Fruit fly (Drosophila melanogaster) whole organism, prepupa: Measurements from ENCODE around the gene Polr2G.

Experiments used
- CG10631 ChIP-seq: fragments of 200-800 bp; sonication (Bioruptor generic); optimal IDR thresholded peaks from 2 replicates; lab custom pipeline; 2016; ENCODE audit warnings: missing biosample characterization, missing genetic modification characterization
- CG11294 ChIP-seq: fragments of 200-800 bp; sonication (Bioruptor generic); IDR thresholded peaks from 2 replicates; pipeline ENCODE4 v1.3.6; 2022; ENCODE audit warnings: missing biosample characterization, missing genetic modification characterization
- CG11902 ChIP-seq: fragments of 200-800 bp; sonication (Bioruptor generic); optimal IDR thresholded peaks from 3 replicates; lab custom pipeline; 2016; ENCODE audit warnings: missing biosample characterization, missing genetic modification characterization
- CG15336 ChIP-seq: fragments of 200-800 bp; sonication (Bioruptor generic); IDR thresholded peaks from 2 replicates; pipeline ENCODE4 v1.3.6; 2022; ENCODE audit warnings: missing biosample characterization, missing genetic modification characterization
- CG1621 ChIP-seq: fragments of 200-800 bp; sonication (Bioruptor generic); optimal IDR thresholded peaks from 3 replicates; lab custom pipeline; 2018; ENCODE audit warnings: missing biosample characterization, mild to moderate bottlenecking, missing genetic modification characterization
- CG16779 ChIP-seq: fragments of 200-800 bp; sonication (Bioruptor generic); optimal IDR thresholded peaks from 3 replicates; lab custom pipeline; 2017; ENCODE audit warnings: missing biosample characterization, mild to moderate bottlenecking, missing genetic modification characterization
- CG3032 ChIP-seq: fragments of 200-800 bp; optimal IDR thresholded peaks from 2 replicates; lab custom pipeline; 2019; ENCODE audit warnings: missing biosample characterization, mild to moderate bottlenecking, missing genetic modification characterization, moderate library complexity
- CG31627 ChIP-seq: fragments of 200-800 bp; sonication (Bioruptor generic); optimal IDR thresholded peaks from 3 replicates; lab custom pipeline; 2016; ENCODE audit warnings: missing biosample characterization, missing genetic modification characterization
- CG32006 ChIP-seq: fragments of 200-800 bp; sonication (Bioruptor generic); optimal IDR thresholded peaks from 3 replicates; lab custom pipeline; 2017; ENCODE audit warnings: missing biosample characterization, mild to moderate bottlenecking, missing genetic modification characterization
- CG4318 ChIP-seq: fragments of 200-800 bp; sonication (Bioruptor generic); optimal IDR thresholded peaks from 3 replicates; lab custom pipeline; 2017; ENCODE audit warnings: missing biosample characterization, mild to moderate bottlenecking, missing genetic modification characterization
- CG6163 ChIP-seq: fragments of 200-800 bp; sonication (Bioruptor generic); IDR thresholded peaks from 3 replicates; pipeline ENCODE4 v1.3.6; 2022; ENCODE audit warnings: missing biosample characterization, missing genetic modification characterization
- CG6792 ChIP-seq: fragments of 200-800 bp; sonication (Bioruptor generic); optimal IDR thresholded peaks from 3 replicates; lab custom pipeline; 2016; ENCODE audit warnings: missing biosample characterization, missing genetic modification characterization
- CG6854 ChIP-seq: fragments of 200-800 bp; sonication (Bioruptor generic); optimal IDR thresholded peaks from 2 replicates; lab custom pipeline; 2017; ENCODE audit warnings: missing biosample characterization, mild to moderate bottlenecking, missing genetic modification characterization
- CG8119 ChIP-seq: fragments of 200-800 bp; sonication (Bioruptor generic); IDR thresholded peaks from 3 replicates; pipeline ENCODE4 v1.3.6; 2022; ENCODE audit warnings: missing biosample characterization, missing genetic modification characterization
- CG8632 ChIP-seq: fragments of 200-800 bp; sonication (Bioruptor generic); optimal IDR thresholded peaks from 3 replicates; lab custom pipeline; 2016; ENCODE audit warnings: missing biosample characterization, missing genetic modification characterization
- CG9139 ChIP-seq: fragments of 200-800 bp; sonication (Bioruptor generic); optimal IDR thresholded peaks from 3 replicates; lab custom pipeline; 2017; ENCODE audit warnings: missing biosample characterization, mild to moderate bottlenecking, missing genetic modification characterization
- Eip75B ChIP-seq: fragments of 200-800 bp; sonication (Bioruptor generic); optimal IDR thresholded peaks from 3 replicates; lab custom pipeline; 2016; ENCODE audit warnings: missing biosample characterization, missing genetic modification characterization
- Eip78C ChIP-seq: fragments of 200-800 bp; sonication (Bioruptor generic); peaks from one replicate; lab custom pipeline; 2016; ENCODE audit warnings: missing biosample characterization, missing genetic modification characterization
- Ets96B ChIP-seq: fragments of 200-800 bp; optimal IDR thresholded peaks from 2 replicates; lab custom pipeline; 2019; ENCODE audit warnings: missing biosample characterization, mild to moderate bottlenecking, missing genetic modification characterization, moderate library complexity
- Gug ChIP-seq: fragments of 200-800 bp; sonication (Bioruptor generic); IDR thresholded peaks from 2 replicates; pipeline ENCODE4 v1.3.6; 2022; ENCODE audit warnings: missing biosample characterization, missing genetic modification characterization
- Hr38 ChIP-seq: sonication (Bioruptor generic); optimal IDR thresholded peaks from 2 replicates; lab custom pipeline; 2016; ENCODE audit warnings: missing biosample characterization, missing genetic modification characterization
- Hr39 ChIP-seq: fragments of 200-800 bp; sonication (Bioruptor generic); optimal IDR thresholded peaks from 2 replicates; lab custom pipeline; 2016; ENCODE audit warnings: missing biosample characterization, missing genetic modification characterization
- Hr4 ChIP-seq: fragments of 200-800 bp; sonication (Bioruptor generic); optimal IDR thresholded peaks from 3 replicates; lab custom pipeline; 2016; ENCODE audit warnings: missing biosample characterization, missing genetic modification characterization
- Met ChIP-seq: fragments of 200-800 bp; sonication (Bioruptor generic); optimal IDR thresholded peaks from 3 replicates; lab custom pipeline; 2016; ENCODE audit warnings: missing biosample characterization, missing genetic modification characterization
- OdsH ChIP-seq: fragments of 200-800 bp; sonication (Bioruptor generic); optimal IDR thresholded peaks from 3 replicates; lab custom pipeline; 2016; ENCODE audit warnings: missing biosample characterization, missing genetic modification characterization
- Smox ChIP-seq: fragments of 200-800 bp; sonication (Bioruptor generic); optimal IDR thresholded peaks from 3 replicates; lab custom pipeline; 2016; ENCODE audit warnings: missing biosample characterization, missing genetic modification characterization
- Sox14 ChIP-seq: fragments of 200-800 bp; sonication (Bioruptor generic); optimal IDR thresholded peaks from 3 replicates; lab custom pipeline; 2016; ENCODE audit warnings: missing biosample characterization, missing genetic modification characterization
- achi ChIP-seq: fragments of 200-800 bp; sonication (Bioruptor generic); optimal IDR thresholded peaks from 3 replicates; lab custom pipeline; 2016; ENCODE audit warnings: missing biosample characterization, missing genetic modification characterization
- acj6 ChIP-seq: fragments of 200-800 bp; sonication (Bioruptor generic); optimal IDR thresholded peaks from 3 replicates; lab custom pipeline; 2016; ENCODE audit warnings: missing biosample characterization, missing genetic modification characterization
- cyc ChIP-seq: fragments of 200-800 bp; sonication (Bioruptor generic); optimal IDR thresholded peaks from 3 replicates; lab custom pipeline; 2016; ENCODE audit warnings: missing biosample characterization, missing genetic modification characterization
- dsx ChIP-seq: fragments of 200-800 bp; optimal IDR thresholded peaks from 3 replicates; lab custom pipeline; 2019; ENCODE audit warnings: missing biosample characterization, mild to moderate bottlenecking, missing genetic modification characterization, moderate library complexity; ENCODE audit not compliant: poor library complexity, severe bottlenecking
- eg ChIP-seq: fragments of 200-800 bp; sonication (Bioruptor generic); IDR thresholded peaks from 3 replicates; pipeline ENCODE4 v1.3.6; 2022; ENCODE audit warnings: missing biosample characterization, missing genetic modification characterization
- esn ChIP-seq: fragments of 200-800 bp; sonication (Bioruptor generic); optimal IDR thresholded peaks from 2 replicates; lab custom pipeline; 2016; ENCODE audit warnings: missing biosample characterization, mild to moderate bottlenecking, missing genetic modification characterization, moderate library complexity
- fd59A ChIP-seq: fragments of 200-800 bp; sonication (Bioruptor generic); optimal IDR thresholded peaks from 2 replicates; lab custom pipeline; 2017; ENCODE audit warnings: missing biosample characterization, mild to moderate bottlenecking, missing genetic modification characterization, missing genetic modification reagents
- lz ChIP-seq: fragments of 200-800 bp; sonication (Bioruptor generic); optimal IDR thresholded peaks from 3 replicates; lab custom pipeline; 2016; ENCODE audit warnings: missing biosample characterization, missing genetic modification characterization
- ss ChIP-seq, 2 experiments: fragments of 200-800 bp; sonication (Bioruptor generic); optimal IDR thresholded peaks; 2 replicates in 1 of 2; 3 replicates in 1 of 2; lab custom pipeline; 2017 to 2018; ENCODE audit warnings: mild to moderate bottlenecking in 2 of 2, missing biosample characterization in 2 of 2, missing genetic modification characterization in 2 of 2, moderate library complexity in 1 of 2
- svp ChIP-seq: fragments of 200-800 bp; sonication (Bioruptor generic); peaks from one replicate; lab custom pipeline; 2016; ENCODE audit warnings: missing biosample characterization, missing genetic modification characterization
- topi ChIP-seq: fragments of 200-800 bp; sonication (Bioruptor generic); optimal IDR thresholded peaks from 3 replicates; lab custom pipeline; 2016; ENCODE audit warnings: missing biosample characterization, missing genetic modification characterization

Polr2G gene

dm6 chr3R:15263946-15264345, 41.0 kb upstream of the Polr2G start:
- TF ChIP-seq CG6792 (GFP tag; lab: Kevin White, UChicago) (no peak), cyc (GFP tag; lab: Kevin White, UChicago) (no peak), CG11902 (GFP tag; lab: Kevin White, UChicago) (no peak)
- TF ChIP-seq, all 60 proteins: peak for 0

dm6 chr3R:15262710-15263672, 40.0 kb upstream of the Polr2G start, which contains the start of the genes eIF2gamma and Set:
Gene eIF2gamma, minus strand, starts transcription at chr3R:15263458.
Gene Set, plus strand, starts transcription at chr3R:15263552.
- TF ChIP-seq CG6854, result no peak
- peak; percentile 38 for TF ChIP-seq CG1621 (tag; lab: Kevin White, UChicago)
- no peak for TF ChIP-seq CG15336 (GFP tag; lab: Robert Waterston, UW)
- TF ChIP-seq CG8119, result no peak
- no peak for TF ChIP-seq Hr4 (GFP tag; lab: Kevin White, UChicago)
- TF ChIP-seq CG31627 (GFP tag; lab: Kevin White, UChicago), result peak; percentile 30
- TF ChIP-seq Sox14 (GFP tag; lab: Kevin White, UChicago), result no peak
- peak; percentile 28 for TF ChIP-seq cyc (GFP tag; lab: Kevin White, UChicago)
- no peak for TF ChIP-seq ss (GFP tag; optimal IDR thresholded peaks at IDR 0.05; lab: Kevin White, UChicago)
- TF ChIP-seq CG6163, result no peak; the same call in 2 of the 3 replicates
- no peak for TF ChIP-seq Ets96B (tag; lab: Kevin White, UChicago)
- TF ChIP-seq CG6792 (GFP tag; lab: Kevin White, UChicago), result no peak
- no peak for TF ChIP-seq eg

dm6 chr3R:15250454-15250853, 27.5 kb upstream of the Polr2G start:
- peak; percentile 69 for TF ChIP-seq CG8119
- TF ChIP-seq OdsH, result no peak
- peak; percentile 45 for TF ChIP-seq CG8632 (GFP tag; lab: Kevin White, UChicago)
- TF ChIP-seq Sox14 (GFP tag; lab: Kevin White, UChicago), result no peak
- peak; percentile 50 for TF ChIP-seq Eip75B
- TF ChIP-seq CG15336 (GFP tag; lab: Robert Waterston, UW), result peak; percentile 76
- TF ChIP-seq CG10631 (GFP tag; lab: Kevin White, UChicago), result peak; percentile 66
- TF ChIP-seq Smox (GFP tag; lab: Kevin White, UChicago), result peak; percentile 45
- TF ChIP-seq Hr38 (GFP tag; lab: Kevin White, UChicago), result no peak
- TF ChIP-seq Hr4 (GFP tag; lab: Kevin White, UChicago), result peak; percentile 56
- TF ChIP-seq CG11902 (GFP tag; lab: Kevin White, UChicago), result no peak
- TF ChIP-seq CG3032 (tag; lab: Kevin White, UChicago), result no peak
- no peak for TF ChIP-seq esn
- TF ChIP-seq Eip78C (GFP tag; lab: Kevin White, UChicago), result peak; percentile 74
- TF ChIP-seq Hr39 (GFP tag; lab: Kevin White, UChicago), result peak; percentile 21
- peak; percentile 48 for TF ChIP-seq topi
- TF ChIP-seq cyc (GFP tag; lab: Kevin White, UChicago), result peak; percentile 30
- TF ChIP-seq CG32006 (GFP tag; lab: Kevin White, UChicago), result peak; percentile 73
- TF ChIP-seq Gug (GFP tag; lab: Robert Waterston, UW), result peak; percentile 58
- TF ChIP-seq dsx, result no peak
- TF ChIP-seq eg, result peak; percentile 74; the same call in 1 of the 3 replicates
- TF ChIP-seq lz (GFP tag; lab: Kevin White, UChicago), result peak; percentile 51
- TF ChIP-seq svp (GFP tag; lab: Kevin White, UChicago), result peak; percentile 72
- TF ChIP-seq fd59A (GFP tag; lab: Kevin White, UChicago), result peak; percentile 40
- no peak for TF ChIP-seq CG9139 (GFP tag; lab: Kevin White, UChicago)
- peak; percentile 80 for TF ChIP-seq CG6163
- TF ChIP-seq Met (GFP tag; lab: Kevin White, UChicago), result no peak
- peak; percentile 72 for TF ChIP-seq achi (GFP tag; lab: Kevin White, UChicago)
- peak; percentile 49 for TF ChIP-seq acj6 (GFP tag; lab: Kevin White, UChicago)
- TF ChIP-seq CG31627 (GFP tag; lab: Kevin White, UChicago), result peak; percentile 3
- no peak for TF ChIP-seq CG16779 (tag; lab: Kevin White, UChicago)
- peak; percentile 65; the same call in 1 of the 2 replicates for TF ChIP-seq CG11294
- TF ChIP-seq CG4318 (GFP tag; lab: Kevin White, UChicago), result peak; percentile 36
- peak; percentile 46 for TF ChIP-seq CG6792 (GFP tag; lab: Kevin White, UChicago)
